Worm (Caenorhabditis elegans): ENCODE results near the gene famh-161.
A peak's percentile ranks its signal among the peaks of the same experiment; 100 is the strongest.

famh-161 gene

ce11 chrV:20493271-20494231 lies 40.4 kb downstream of the famh-161 start, which contains the start of gene B0250.5:
Gene B0250.5, plus strand, starts transcription at chrV:20493924.
- no peak for TF ChIP-seq ets-4 (tag; optimal IDR thresholded peaks at IDR 0.05)
- TF ChIP-seq unc-3 (GFP tag; conservative IDR thresholded peaks at IDR 0.05): no peak
- peak; percentile 11 for TF ChIP-seq unc-3 (tag; optimal IDR thresholded peaks at IDR 0.05)

ce11 chrV:20492385-20492784 lies 41.6 kb downstream of the famh-161 start, which contains the start of gene srbc-79:
Gene srbc-79, minus strand, starts transcription at chrV:20492485.
- TF ChIP-seq T23F11.4 (GFP tag; optimal IDR thresholded peaks at IDR 0.05): no peak
- no peak for TF ChIP-seq pha-2 (tag; optimal IDR thresholded peaks at IDR 0.05)
- no peak for TF ChIP-seq sdc-2 (tag; optimal IDR thresholded peaks at IDR 0.05)
- TF ChIP-seq ceh-31 (tag; optimal IDR thresholded peaks at IDR 0.05): no peak
- TF ChIP-seq hlh-8 (tag; optimal IDR thresholded peaks at IDR 0.05): no peak
- no peak for TF ChIP-seq ceh-18 (tag; optimal IDR thresholded peaks at IDR 0.05)
- TF ChIP-seq K09A11.1 (tag; optimal IDR thresholded peaks at IDR 0.05; ENCODE audit: insufficient read depth): no peak
- TF ChIP-seq ceh-9 (tag; optimal IDR thresholded peaks at IDR 0.05): no peak
- TF ChIP-seq ceh-48 (tag; optimal IDR thresholded peaks at IDR 0.05): no peak
- no peak for TF ChIP-seq F13H6.1 (tag; optimal IDR thresholded peaks at IDR 0.05)
- TF ChIP-seq lim-6 (tag; optimal IDR thresholded peaks at IDR 0.05): no peak
- TF ChIP-seq pax-1 (tag; optimal IDR thresholded peaks at IDR 0.05): no peak
- no peak for TF ChIP-seq ets-4 (tag; optimal IDR thresholded peaks at IDR 0.05)
- TF ChIP-seq che-1 (tag; optimal IDR thresholded peaks at IDR 0.05): no peak
- TF ChIP-seq ztf-16 (tag; optimal IDR thresholded peaks at IDR 0.05): no peak
- no peak for TF ChIP-seq ceh-34 (tag; optimal IDR thresholded peaks at IDR 0.05)
- no peak for TF ChIP-seq ref-2 (tag; optimal IDR thresholded peaks at IDR 0.05)
- TF ChIP-seq ceh-19 (GFP tag; optimal IDR thresholded peaks at IDR 0.05): no peak
- TF ChIP-seq syd-9 (tag; optimal IDR thresholded peaks at IDR 0.05): no peak
- no peak for TF ChIP-seq tbx-7 (tag; optimal IDR thresholded peaks at IDR 0.05)

ce11 chrV:20489102-20489501 lies 44.9 kb downstream of the famh-161 start, which contains the start of gene srbc-78:
Gene srbc-78, minus strand, starts transcription at chrV:20489202.
- TF ChIP-seq lin-11 (tag; optimal IDR thresholded peaks at IDR 0.05): no peak
- no peak for TF ChIP-seq F13H6.1 (tag; optimal IDR thresholded peaks at IDR 0.05)
- no peak for TF ChIP-seq unc-55 (GFP tag; optimal IDR thresholded peaks at IDR 0.05)
- no peak for TF ChIP-seq ceh-31 (tag; optimal IDR thresholded peaks at IDR 0.05)
- TF ChIP-seq unc-86 (tag; optimal IDR thresholded peaks at IDR 0.05): no peak
- TF ChIP-seq gmeb-2 (tag; optimal IDR thresholded peaks at IDR 0.05): no peak
- TF ChIP-seq ttx-3 (tag; optimal IDR thresholded peaks at IDR 0.05): no peak
- TF ChIP-seq ceh-45 (GFP tag; IDR thresholded peaks at IDR 0.05): no peak
- no peak for TF ChIP-seq syd-9 (tag; optimal IDR thresholded peaks at IDR 0.05)
- TF ChIP-seq lim-6 (tag; optimal IDR thresholded peaks at IDR 0.05): no peak
- TF ChIP-seq fkh-6 (tag; optimal IDR thresholded peaks at IDR 0.05): no peak
- no peak for TF ChIP-seq pros-1 (tag; optimal IDR thresholded peaks at IDR 0.05)
- no peak for TF ChIP-seq madf-2 (tag; optimal IDR thresholded peaks at IDR 0.05)
- TF ChIP-seq tbx-2 (tag; optimal IDR thresholded peaks at IDR 0.05): no peak
- TF ChIP-seq K09A11.1 (tag; optimal IDR thresholded peaks at IDR 0.05; ENCODE audit: insufficient read depth): no peak
- TF ChIP-seq fax-1 (tag; optimal IDR thresholded peaks at IDR 0.05): no peak

- TF ChIP-seq ets-4 (tag; optimal IDR thresholded peaks at IDR 0.05) (no peak), ceh-18 (tag; optimal IDR thresholded peaks at IDR 0.05) (peak; percentile 9), hlh-8 (tag; optimal IDR thresholded peaks at IDR 0.05) (peak; percentile 53)
Measured at ce11 chrV:20486549-20486948, 47.4 kb downstream of the famh-161 start.

- no peak for TF ChIP-seq ceh-30 (tag; optimal IDR thresholded peaks at IDR 0.05)
- TF ChIP-seq ztf-16 (tag; optimal IDR thresholded peaks at IDR 0.05): no peak
- TF ChIP-seq ahr-1 (tag; optimal IDR thresholded peaks at IDR 0.05): no peak
- TF ChIP-seq ceh-2 (tag; optimal IDR thresholded peaks at IDR 0.05): no peak
- no peak for TF ChIP-seq gmeb-2 (tag; optimal IDR thresholded peaks at IDR 0.05)
- TF ChIP-seq hlh-8 (tag; optimal IDR thresholded peaks at IDR 0.05): no peak
- no peak for TF ChIP-seq ceh-48 (tag; optimal IDR thresholded peaks at IDR 0.05)
- TF ChIP-seq pha-2 (tag; optimal IDR thresholded peaks at IDR 0.05): no peak
- TF ChIP-seq unc-86 (tag; optimal IDR thresholded peaks at IDR 0.05): no peak
- no peak for TF ChIP-seq unc-55 (GFP tag; optimal IDR thresholded peaks at IDR 0.05)
- TF ChIP-seq ceh-14 (tag; optimal IDR thresholded peaks at IDR 0.05): no peak
- no peak for TF ChIP-seq che-1 (tag; optimal IDR thresholded peaks at IDR 0.05)
- no peak for TF ChIP-seq ceh-19 (GFP tag; optimal IDR thresholded peaks at IDR 0.05)
- TF ChIP-seq ceh-22 (tag; optimal IDR thresholded peaks at IDR 0.05): no peak
- no peak for TF ChIP-seq zip-5 (tag; optimal IDR thresholded peaks at IDR 0.05)
- TF ChIP-seq tbx-2 (tag; optimal IDR thresholded peaks at IDR 0.05): no peak
Measured at ce11 chrV:20485285-20485684, 48.7 kb downstream of the famh-161 start, which contains the start of gene dhcr-7. Gene dhcr-7, minus strand, starts transcription at chrV:20485385.

Data from whole organism, late embryonic.